Fruit fly (Drosophila melanogaster) whole organism, embryonic: ENCODE results near the gene Bgb.

Experiments
- Adf1 ChIP-seq: fragments of 200-800 bp; sonication (Bioruptor generic); IDR thresholded peaks from 2 replicates; pipeline ENCODE4 v1.3.6; 2022; ENCODE audit warnings: missing biosample characterization, missing genetic modification characterization
- CG12155 ChIP-seq: fragments of 200-800 bp; sonication (Bioruptor generic); optimal IDR thresholded peaks from 3 replicates; lab custom pipeline; 2016; ENCODE audit warnings: missing biosample characterization, missing genetic modification characterization
- CG13287 ChIP-seq: fragments of 200-800 bp; sonication (Bioruptor generic); IDR thresholded peaks from 2 replicates; pipeline ENCODE4 v1.3.6; 2022; ENCODE audit warnings: missing biosample characterization, missing genetic modification characterization; ENCODE audit not compliant: partially characterized antibody
- CG14014 ChIP-seq: fragments of 200-800 bp; sonication (Bioruptor generic); IDR thresholded peaks from 2 replicates; pipeline ENCODE4 v1.3.6; 2022; ENCODE audit warnings: missing biosample characterization, missing genetic modification characterization
- CG14860 ChIP-seq: fragments of 200-800 bp; sonication (Bioruptor generic); IDR thresholded peaks from 3 replicates; pipeline ENCODE4 v1.3.6; 2022; ENCODE audit warnings: missing biosample characterization, missing genetic modification characterization; ENCODE audit not compliant: partially characterized antibody
- CG15011 ChIP-seq: fragments of 200-800 bp; sonication (Bioruptor generic); optimal IDR thresholded peaks from 3 replicates; lab custom pipeline; 2018; ENCODE audit warnings: missing biosample characterization, mild to moderate bottlenecking, missing genetic modification characterization
- CG2120 ChIP-seq: fragments of 200-800 bp; sonication (Bioruptor generic); optimal IDR thresholded peaks from 3 replicates; lab custom pipeline; 2016; ENCODE audit warnings: missing biosample characterization, missing genetic modification characterization
- CG2202 ChIP-seq: fragments of 200-800 bp; sonication (Bioruptor generic); optimal IDR thresholded peaks from 2 replicates; lab custom pipeline; 2018; ENCODE audit warnings: missing biosample characterization, mild to moderate bottlenecking, missing genetic modification characterization
- CG2678 ChIP-seq: fragments of 200-800 bp; sonication (Bioruptor generic); optimal IDR thresholded peaks from 3 replicates; lab custom pipeline; 2019; ENCODE audit warnings: missing biosample characterization, mild to moderate bottlenecking, missing genetic modification characterization, moderate library complexity
- CG2712 ChIP-seq: fragments of 200-800 bp; optimal IDR thresholded peaks from 3 replicates; lab custom pipeline; 2019; ENCODE audit warnings: missing biosample characterization, mild to moderate bottlenecking, missing genetic modification characterization, moderate library complexity
- CG2875 ChIP-seq: fragments of 200-800 bp; sonication (Bioruptor generic); optimal IDR thresholded peaks from 2 replicates; lab custom pipeline; 2017; ENCODE audit warnings: missing biosample characterization, mild to moderate bottlenecking, missing genetic modification characterization, missing genetic modification reagents
- CG3281 ChIP-seq: fragments of 200-800 bp; sonication (Bioruptor generic); optimal IDR thresholded peaks from 3 replicates; lab custom pipeline; 2017; ENCODE audit warnings: missing biosample characterization, mild to moderate bottlenecking, missing genetic modification characterization
- CG3726 ChIP-seq: fragments of 200-800 bp; sonication (Bioruptor generic); IDR thresholded peaks from 3 replicates; pipeline ENCODE4, ENCODE4 v1.3.6; 2022; ENCODE audit warnings: missing biosample characterization, missing genetic modification characterization
- CG6689 ChIP-seq: fragments of 200-800 bp; sonication (Bioruptor generic); IDR thresholded peaks from 2 replicates; pipeline ENCODE4 v1.3.6; 2022; ENCODE audit warnings: missing biosample characterization, missing genetic modification characterization
- CG7372 ChIP-seq: fragments of 200-800 bp; sonication (Bioruptor generic); IDR thresholded peaks from 2 replicates; pipeline ENCODE4 v1.3.6; 2022; ENCODE audit warnings: missing biosample characterization, missing genetic modification characterization
- CG9797 ChIP-seq: fragments of 200-800 bp; sonication (Bioruptor generic); optimal IDR thresholded peaks from 3 replicates; lab custom pipeline; 2018; ENCODE audit warnings: missing biosample characterization, mild to moderate bottlenecking, missing genetic modification characterization
- CHES-1-like ChIP-seq: fragments of 200-800 bp; sonication (Bioruptor generic); optimal IDR thresholded peaks from 2 replicates; lab custom pipeline; 2016; ENCODE audit warnings: missing biosample characterization, missing genetic modification characterization
- Camta ChIP-seq: fragments of 200-800 bp; sonication (Bioruptor generic); optimal IDR thresholded peaks from 2 replicates; lab custom pipeline; 2016; ENCODE audit warnings: missing biosample characterization, missing genetic modification characterization
- Dfd ChIP-seq, 2 experiments: fragments of >200 bp; optimal IDR thresholded peaks; 2 replicates each; lab custom pipeline; 2017; ENCODE audit warnings: missing biosample characterization in 2 of 2, missing genetic modification characterization in 2 of 2
- HLH3B ChIP-seq: fragments of 200-800 bp; sonication (Bioruptor generic); IDR thresholded peaks from 2 replicates; pipeline ENCODE4 v1.3.6; 2022; ENCODE audit warnings: missing biosample characterization, missing genetic modification characterization
- HLH4C ChIP-seq: fragments of 200-800 bp; sonication (Bioruptor generic); IDR thresholded peaks from 3 replicates; pipeline ENCODE4 v1.3.6; 2022; ENCODE audit warnings: missing biosample characterization, missing genetic modification characterization; ENCODE audit not compliant: partially characterized antibody
- Hand ChIP-seq: fragments of 200-800 bp; sonication (Bioruptor generic); optimal IDR thresholded peaks from 2 replicates; lab custom pipeline; 2017; ENCODE audit warnings: mild to moderate bottlenecking, missing biosample characterization, missing genetic modification reagents, missing genetic modification characterization
- Hmr ChIP-seq: fragments of 200-800 bp; sonication (Bioruptor generic); optimal IDR thresholded peaks from 3 replicates; lab custom pipeline; 2017; ENCODE audit warnings: mild to moderate bottlenecking, missing biosample characterization, missing genetic modification reagents, missing genetic modification characterization
- Hr51 ChIP-seq, 2 experiments: fragments of 200-800 bp; sonication (Bioruptor generic); optimal IDR thresholded peaks; 2 replicates in 1 of 2; 3 replicates in 1 of 2; lab custom pipeline; 2016 to 2018; ENCODE audit warnings: missing biosample characterization in 2 of 2, missing genetic modification characterization in 2 of 2, mild to moderate bottlenecking in 1 of 2, moderate library complexity in 1 of 2
- Neu2 ChIP-seq: fragments of 200-800 bp; sonication (Bioruptor generic); optimal IDR thresholded peaks from 3 replicates; lab custom pipeline; 2016; ENCODE audit warnings: missing biosample characterization, missing genetic modification characterization, borderline replicate concordance
- Nf-YC ChIP-seq: fragments of 200-800 bp; optimal IDR thresholded peaks from 3 replicates; lab custom pipeline; 2019; ENCODE audit warnings: missing biosample characterization, mild to moderate bottlenecking, missing genetic modification characterization, moderate library complexity
- Ravus ChIP-seq: fragments of 200-800 bp; sonication (Bioruptor generic); IDR thresholded peaks from 2 replicates; pipeline ENCODE4 v1.3.6; 2022; ENCODE audit warnings: missing biosample characterization, missing genetic modification characterization
- Sox102F ChIP-seq: fragments of 200-800 bp; sonication (Bioruptor generic); optimal IDR thresholded peaks from 2 replicates; lab custom pipeline; 2018; ENCODE audit warnings: missing biosample characterization, mild to moderate bottlenecking, missing genetic modification characterization, moderate library complexity
- ac ChIP-seq: fragments of 200-800 bp; sonication (Bioruptor generic); optimal IDR thresholded peaks from 3 replicates; lab custom pipeline; 2017; ENCODE audit warnings: missing biosample characterization, mild to moderate bottlenecking, missing genetic modification characterization
- bowl ChIP-seq: fragments of 200-800 bp; sonication (Bioruptor generic); IDR thresholded peaks from 2 replicates; pipeline ENCODE4 v1.3.6; 2022; ENCODE audit warnings: missing biosample characterization, missing genetic modification characterization
- cas ChIP-seq: fragments of 200-800 bp; sonication (Bioruptor generic); IDR thresholded peaks from 2 replicates; pipeline ENCODE4 v1.3.6; 2022; ENCODE audit warnings: missing biosample characterization, missing genetic modification characterization
- dimm ChIP-seq: fragments of 200-800 bp; sonication (Bioruptor generic); IDR thresholded peaks from 2 replicates; pipeline ENCODE4 v1.3.6; 2022; ENCODE audit warnings: missing biosample characterization, missing genetic modification characterization
- dpn ChIP-seq, 2 experiments: fragments of 200-800 bp; sonication (Bioruptor generic); optimal IDR thresholded peaks; 3 replicates each; lab custom pipeline; 2016; ENCODE audit warnings: missing biosample characterization in 2 of 2, missing genetic modification characterization in 2 of 2
- dysf ChIP-seq: fragments of 200-800 bp; sonication (Bioruptor generic); IDR thresholded peaks from 3 replicates; pipeline ENCODE4 v1.3.6; 2022; ENCODE audit warnings: missing biosample characterization, missing genetic modification characterization
- gsb ChIP-seq: fragments of 200-800 bp; sonication (Bioruptor generic); IDR thresholded peaks from 2 replicates; pipeline ENCODE4 v1.3.6; 2022; ENCODE audit warnings: missing biosample characterization, missing genetic modification characterization
- h ChIP-seq: fragments of >200 bp; optimal IDR thresholded peaks from 2 replicates; lab custom pipeline; 2017
- her ChIP-seq: fragments of 200-800 bp; sonication (Bioruptor generic); optimal IDR thresholded peaks from 2 replicates; lab custom pipeline; 2016; ENCODE audit warnings: missing biosample characterization, missing genetic modification characterization
- hkb ChIP-seq, 2 experiments: fragments of 200-800 bp in 1 of 2; fragments of >200 bp in 1 of 2; sonication (Bioruptor generic) in 1 of 2; IDR thresholded peaks in 1 of 2; optimal IDR thresholded peaks in 1 of 2; 2 replicates each; pipeline versions ENCODE4 v1.3.6 to Lab custom; 2017 to 2022; ENCODE audit warnings: missing biosample characterization in 1 of 2, missing genetic modification characterization in 1 of 2
- nerfin-2 ChIP-seq: fragments of 200-800 bp; sonication (Bioruptor generic); IDR thresholded peaks from 2 replicates; pipeline ENCODE4 v1.3.6; 2022; ENCODE audit warnings: missing biosample characterization, missing genetic modification characterization; ENCODE audit not compliant: partially characterized antibody
- pan ChIP-seq, 4 experiments: fragments of >200 bp in 3 of 4; fragments of 200-800 bp in 1 of 4; sonication (Bioruptor generic) in 1 of 4; optimal IDR thresholded peaks in 3 of 4; IDR thresholded peaks in 1 of 4; 2 replicates each; pipeline versions ENCODE4 v1.3.6 to Lab custom; 2017 to 2022; ENCODE audit warnings: missing biosample characterization in 2 of 4, missing genetic modification characterization in 2 of 4, mixed read lengths in 1 of 4
- pho ChIP-seq: fragments of 200-800 bp; sonication (Bioruptor generic); optimal IDR thresholded peaks from 2 replicates; lab custom pipeline; 2016; ENCODE audit warnings: missing biosample characterization, missing genetic modification characterization
- pnt ChIP-seq: fragments of 200-800 bp; sonication (Bioruptor generic); optimal IDR thresholded peaks from 3 replicates; lab custom pipeline; 2016; ENCODE audit warnings: missing biosample characterization, missing genetic modification characterization
- row ChIP-seq: fragments of 200-800 bp; sonication (Bioruptor generic); IDR thresholded peaks from 3 replicates; pipeline ENCODE4 v1.3.6; 2022; ENCODE audit warnings: missing biosample characterization, missing genetic modification characterization
- salm ChIP-seq: fragments of 200-800 bp; sonication (Bioruptor generic); optimal IDR thresholded peaks from 2 replicates; lab custom pipeline; 2018; ENCODE audit warnings: missing biosample characterization, mild to moderate bottlenecking, missing genetic modification characterization
- ssp ChIP-seq: fragments of 200-800 bp; sonication (Bioruptor generic); IDR thresholded peaks from 2 replicates; pipeline ENCODE4 v1.3.6; 2022; ENCODE audit warnings: missing biosample characterization, missing genetic modification characterization
- trh ChIP-seq: fragments of 200-800 bp; sonication (Bioruptor generic); optimal IDR thresholded peaks from 2 replicates; lab custom pipeline; 2016; ENCODE audit warnings: missing biosample characterization, missing genetic modification characterization
- ttk ChIP-seq: fragments of 200-800 bp; sonication (Bioruptor generic); IDR thresholded peaks from 2 replicates; pipeline ENCODE4 v2.1.2; 2022; ENCODE audit warnings: missing biosample characterization, missing genetic modification characterization
- vnd ChIP-seq: fragments of 200-800 bp; sonication (Bioruptor generic); IDR thresholded peaks from 3 replicates; pipeline ENCODE4 v1.3.6; 2022; ENCODE audit warnings: missing biosample characterization, missing genetic modification characterization; ENCODE audit not compliant: partially characterized antibody
- z ChIP-seq: fragments of 200-800 bp; sonication (Bioruptor generic); IDR thresholded peaks from 3 replicates; pipeline ENCODE4 v1.3.6; 2022; ENCODE audit warnings: missing biosample characterization, missing genetic modification characterization

The Bgb gene

DNA sequence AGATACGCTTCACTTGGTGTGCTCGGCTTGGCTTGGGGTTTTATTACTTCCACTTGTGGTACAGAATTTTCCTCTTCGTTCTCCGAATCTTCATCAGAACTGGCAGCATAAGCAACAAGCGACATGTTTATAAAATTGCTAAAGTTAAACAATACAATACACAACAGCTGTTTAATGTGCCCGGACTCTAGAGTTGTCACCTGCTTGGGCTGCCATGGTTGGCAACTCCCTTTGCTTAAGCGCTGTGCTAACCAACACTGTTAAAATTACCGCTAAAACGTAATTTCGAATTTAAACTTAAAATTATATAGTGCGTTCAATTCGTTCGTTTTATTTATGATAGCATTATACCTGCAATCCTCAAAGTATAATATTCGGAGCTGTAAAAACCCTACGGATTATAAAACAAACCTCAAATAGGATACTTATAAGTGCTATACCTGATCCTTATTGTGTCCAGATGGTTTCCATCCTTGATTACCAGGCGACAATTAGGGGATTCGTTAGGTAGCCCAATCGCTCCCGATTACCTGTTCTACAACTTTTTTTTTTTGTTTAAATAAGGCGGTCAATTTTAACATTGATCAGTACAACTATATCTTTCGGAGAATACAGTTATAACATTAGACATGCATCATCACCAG, 7.9 kb downstream of the Bgb start, which contains the start of the genes CG17249 and Bro (continued):
- TF ChIP-seq Ravus (GFP tag; lab: Robert Waterston, UW) (no peak), gsb (no peak), CG9797 (GFP tag; lab: Kevin White, UChicago) (peak; percentile 62), CG2120 (GFP tag; lab: Kevin White, UChicago) (peak; percentile 72), HLH4C (GFP tag; lab: Robert Waterston, UW) (no peak), CG2678 (tag; lab: Kevin White, UChicago) (no peak), vnd (GFP tag; lab: Robert Waterston, UW) (0 out of 3 replicates have a peak, but pooled peaks have one; percentile 10), CG13287 (GFP tag; lab: Robert Waterston, UW) (peak; percentile 51), h (lab: Kevin White, UChicago) (no peak), HLH3B (GFP tag; lab: Robert Waterston, UW) (no peak), Sox102F (GFP tag; lab: Kevin White, UChicago) (no peak), dimm (no peak), Adf1 (no peak), nerfin-2 (GFP tag; lab: Robert Waterston, UW) (no peak), Hand (GFP tag; lab: Kevin White, UChicago) (no peak), CG3726 (GFP tag; lab: Robert Waterston, UW) (no peak), CG12155 (GFP tag; lab: Kevin White, UChicago) (peak; percentile 43), CG14860 (no peak), pnt (GFP tag; lab: Kevin White, UChicago) (no peak), CG7372 (no peak), CHES-1-like (GFP tag; lab: Kevin White, UChicago) (peak; percentile 55), CG14014 (no peak), cas (GFP tag; lab: Robert Waterston, UW) (no peak), trh (GFP tag; lab: Kevin White, UChicago) (no peak), dysf (GFP tag; lab: Robert Waterston, UW) (no peak), ac (GFP tag; lab: Kevin White, UChicago) (no peak), salm (tag; lab: Kevin White, UChicago) (no peak), ttk (GFP tag; lab: Robert Waterston, UW) (no peak), Neu2 (GFP tag; lab: Kevin White, UChicago) (no peak), Hmr (GFP tag; lab: Kevin White, UChicago) (peak; percentile 42), her (GFP tag; lab: Kevin White, UChicago) (peak; percentile 50), bowl (GFP tag; lab: Robert Waterston, UW) (no peak), CG15011 (no peak), CG2202 (tag; lab: Kevin White, UChicago) (no peak), pho (peak; percentile 50), hkb (optimal IDR thresholded peaks at IDR 0.05; lab: Kevin White, UChicago) (no peak), hkb (GFP tag; IDR thresholded peaks at IDR 0.05; lab: Robert Waterston, UW) (no peak), Camta (no peak), Dfd (GFP tag; optimal IDR thresholded peaks at IDR 0.05; lab: Kevin White, UChicago) (no peak), CG3281 (GFP tag; lab: Kevin White, UChicago) (no peak), Hr51 (GFP tag; optimal IDR thresholded peaks at IDR 0.05; lab: Kevin White, UChicago) (peak in 1 of 2 experiments; percentile 57), CG6689 (no peak), CG2712 (tag; lab: Kevin White, UChicago) (peak; percentile 24), Nf-YC (tag; lab: Kevin White, UChicago) (no peak), z (GFP tag; lab: Robert Waterston, UW) (no peak), ssp (GFP tag; lab: Robert Waterston, UW) (no peak), dpn (GFP tag; optimal IDR thresholded peaks at IDR 0.05; lab: Kevin White, UChicago) (peak; percentile 41 to 64), pan (optimal IDR thresholded peaks at IDR 0.05; lab: Kevin White, UChicago) (no peak), pan (GFP tag; optimal IDR thresholded peaks at IDR 0.05 in 1 of 2, IDR thresholded peaks at IDR 0.05 in 1 of 2) (no peak), CG2875 (GFP tag; lab: Kevin White, UChicago) (no peak), row (GFP tag; lab: Robert Waterston, UW) (peak; percentile 53; the same call in 2 of the 3 replicates)
